Fruit fly (Drosophila melanogaster) whole organism, prepupa: ENCODE measurements around the gene Myo61F.

Source experiments
- CG10669 ChIP-seq: fragments of 200-800 bp; sonication (Bioruptor generic); optimal IDR thresholded peaks from 3 replicates; lab custom pipeline; 2018; ENCODE audit warnings: missing biosample characterization, mild to moderate bottlenecking, missing genetic modification characterization, moderate library complexity
- Eip93F ChIP-seq: fragments of 200-800 bp; sonication (Bioruptor generic); optimal IDR thresholded peaks from 2 replicates; lab custom pipeline; 2016; ENCODE audit warnings: missing biosample characterization, mild to moderate bottlenecking, missing genetic modification characterization
- Ets96B ChIP-seq: fragments of 200-800 bp; optimal IDR thresholded peaks from 2 replicates; lab custom pipeline; 2019; ENCODE audit warnings: missing biosample characterization, mild to moderate bottlenecking, missing genetic modification characterization, moderate library complexity
- Lpt ChIP-seq: fragments of 200-800 bp; sonication (Bioruptor generic); optimal IDR thresholded peaks from 3 replicates; lab custom pipeline; 2016; ENCODE audit warnings: missing biosample characterization, missing genetic modification characterization
- Sox102F ChIP-seq: fragments of 200-800 bp; sonication (Bioruptor generic); optimal IDR thresholded peaks from 2 replicates; lab custom pipeline; 2016; ENCODE audit warnings: missing biosample characterization, mild to moderate bottlenecking, missing genetic modification characterization
- net ChIP-seq: fragments of 200-800 bp; sonication (Bioruptor generic); optimal IDR thresholded peaks from 3 replicates; lab custom pipeline; 2016; ENCODE audit warnings: missing biosample characterization, missing genetic modification characterization
- pdm3 ChIP-seq: fragments of 200-800 bp; sonication (Bioruptor generic); optimal IDR thresholded peaks from 3 replicates; lab custom pipeline; 2016; ENCODE audit warnings: missing biosample characterization, missing genetic modification characterization
- vri ChIP-seq: fragments of 200-800 bp; sonication (Bioruptor generic); optimal IDR thresholded peaks from 3 replicates; lab custom pipeline; 2016; ENCODE audit warnings: missing biosample characterization, mild to moderate bottlenecking, missing genetic modification characterization

dm6 chr3L:1348935-1349334 lies 30.7 kb downstream of the Myo61F start:
- TF ChIP-seq net (no peak), Sox102F (GFP tag; lab: Kevin White, UChicago) (no peak), vri (GFP tag; lab: Kevin White, UChicago) (no peak), pdm3 (GFP tag; lab: Kevin White, UChicago) (no peak), Ets96B (tag; lab: Kevin White, UChicago) (no peak), CG10669 (GFP tag; lab: Kevin White, UChicago) (no peak), Eip93F (GFP tag; lab: Kevin White, UChicago) (no peak), Lpt (no peak)
